Fruit fly (Drosophila melanogaster) whole organism, embryonic: Measurements from ENCODE around the gene Setx.

Experiments
- Bgb ChIP-seq: fragments of 200-800 bp; sonication (Bioruptor generic); IDR thresholded peaks from 2 replicates; pipeline ENCODE4 v1.3.6; 2022; ENCODE audit warnings: missing biosample characterization, missing genetic modification characterization; ENCODE audit not compliant: partially characterized antibody
- CG10267 ChIP-seq: fragments of 200-800 bp; sonication (Bioruptor generic); optimal IDR thresholded peaks from 2 replicates; lab custom pipeline; 2018; ENCODE audit warnings: missing biosample characterization, mild to moderate bottlenecking, missing genetic modification characterization, moderate library complexity
- CG10543 ChIP-seq: fragments of 200-800 bp; sonication (Bioruptor generic); optimal IDR thresholded peaks from 3 replicates; lab custom pipeline; 2017; ENCODE audit warnings: missing biosample characterization, mild to moderate bottlenecking, missing genetic modification characterization, moderate library complexity
- CG10979 ChIP-seq: fragments of 200-800 bp; sonication (Bioruptor generic); optimal IDR thresholded peaks from 2 replicates; lab custom pipeline; 2018; ENCODE audit warnings: missing biosample characterization, mild to moderate bottlenecking, missing genetic modification characterization, moderate library complexity
- CG11696 ChIP-seq: fragments of 200-800 bp; sonication (Bioruptor generic); IDR thresholded peaks from 2 replicates; pipeline ENCODE4 v1.3.6; 2022; ENCODE audit warnings: missing biosample characterization, missing genetic modification characterization
- CG11723 ChIP-seq: fragments of 200-800 bp; sonication (Bioruptor generic); optimal IDR thresholded peaks from 2 replicates; lab custom pipeline; 2017; ENCODE audit warnings: missing biosample characterization, mild to moderate bottlenecking, missing genetic modification characterization
- CG12942 ChIP-seq: fragments of 200-800 bp; sonication (Bioruptor generic); optimal IDR thresholded peaks from 3 replicates; lab custom pipeline; 2016; ENCODE audit warnings: missing biosample characterization, missing genetic modification characterization
- CG13296 ChIP-seq: fragments of 200-800 bp; sonication (Bioruptor generic); optimal IDR thresholded peaks from 3 replicates; lab custom pipeline; 2018; ENCODE audit warnings: missing biosample characterization, mild to moderate bottlenecking, missing genetic modification characterization
- CG13424 ChIP-seq: fragments of 200-800 bp; sonication (Bioruptor generic); optimal IDR thresholded peaks from 2 replicates; lab custom pipeline; 2019; ENCODE audit warnings: missing biosample characterization, mild to moderate bottlenecking, missing genetic modification characterization, moderate library complexity
- CG15269 ChIP-seq: fragments of 200-800 bp; sonication (Bioruptor generic); optimal IDR thresholded peaks from 2 replicates; lab custom pipeline; 2018; ENCODE audit warnings: missing biosample characterization, mild to moderate bottlenecking, missing genetic modification characterization, moderate library complexity
- CG18011 ChIP-seq: fragments of 200-800 bp; sonication (Bioruptor generic); optimal IDR thresholded peaks from 2 replicates; lab custom pipeline; 2017; ENCODE audit warnings: missing biosample characterization, missing genetic modification characterization, mild to moderate bottlenecking, moderate library complexity, missing genotype
- CG3163 ChIP-seq: fragments of 200-800 bp; sonication (Bioruptor generic); optimal IDR thresholded peaks from 3 replicates; lab custom pipeline; 2016; ENCODE audit warnings: missing biosample characterization, missing genetic modification characterization
- CG32532 ChIP-seq: fragments of 200-800 bp; sonication (Bioruptor generic); IDR thresholded peaks from 2 replicates; pipeline ENCODE4 v1.3.6; 2022; ENCODE audit warnings: missing biosample characterization, missing genetic modification characterization
- CG32772 ChIP-seq: fragments of 200-800 bp; sonication (Bioruptor generic); IDR thresholded peaks from 2 replicates; pipeline ENCODE4 v1.3.6; 2022; ENCODE audit warnings: missing biosample characterization, missing genetic modification characterization
- CG3407 ChIP-seq: fragments of 200-800 bp; sonication (Bioruptor generic); optimal IDR thresholded peaks from 2 replicates; lab custom pipeline; 2018; ENCODE audit warnings: missing biosample characterization, mild to moderate bottlenecking, missing genetic modification characterization
- CG34224 ChIP-seq: fragments of 200-800 bp; sonication (Bioruptor generic); IDR thresholded peaks from 3 replicates; pipeline ENCODE4 v1.3.6; 2022; ENCODE audit warnings: missing biosample characterization, missing genetic modification characterization; ENCODE audit not compliant: partially characterized antibody
- CG5953 ChIP-seq: fragments of 200-800 bp; sonication (Bioruptor generic); IDR thresholded peaks from 2 replicates; pipeline ENCODE4 v1.3.6; 2022; ENCODE audit warnings: missing biosample characterization, missing genetic modification characterization
- CG6854 ChIP-seq: fragments of 200-800 bp; sonication (Bioruptor generic); optimal IDR thresholded peaks from 3 replicates; lab custom pipeline; 2017; ENCODE audit warnings: missing biosample characterization, mild to moderate bottlenecking, missing genetic modification characterization
- CG7357 ChIP-seq: fragments of 200-800 bp; sonication (Bioruptor generic); IDR thresholded peaks from 3 replicates; pipeline ENCODE4 v1.3.6; 2022; ENCODE audit warnings: missing biosample characterization, missing genetic modification characterization
- CG8388 ChIP-seq: fragments of 200-800 bp; sonication (Bioruptor generic); optimal IDR thresholded peaks from 2 replicates; lab custom pipeline; 2019; ENCODE audit warnings: missing biosample characterization, mild to moderate bottlenecking, missing genetic modification characterization, moderate library complexity
- CG8478 ChIP-seq: fragments of >200 bp; optimal IDR thresholded peaks from 2 replicates; lab custom pipeline; 2018
- CoRest ChIP-seq: fragments of 200-800 bp; sonication (Bioruptor generic); optimal IDR thresholded peaks from 3 replicates; lab custom pipeline; 2018; ENCODE audit warnings: missing biosample characterization, mild to moderate bottlenecking, missing genetic modification characterization, moderate library complexity
- CrebB ChIP-seq: fragments of 200-800 bp; sonication (Bioruptor generic); optimal IDR thresholded peaks from 3 replicates; lab custom pipeline; 2018; ENCODE audit warnings: missing biosample characterization, mild to moderate bottlenecking, missing genetic modification characterization
- Ets65A ChIP-seq: fragments of 200-800 bp; sonication (Bioruptor generic); peaks from one replicate; lab custom pipeline; 2016; ENCODE audit warnings: missing biosample characterization, missing genetic modification characterization
- Gug ChIP-seq: fragments of 200-800 bp; sonication (Bioruptor generic); IDR thresholded peaks from 4 replicates; pipeline ENCODE4 v1.3.6; 2022; ENCODE audit warnings: missing biosample characterization, missing genetic modification characterization
- H15 ChIP-seq: fragments of 200-800 bp; sonication (Bioruptor generic); IDR thresholded peaks from 3 replicates; pipeline ENCODE4 v1.3.6; 2022; ENCODE audit warnings: missing biosample characterization, missing genetic modification characterization
- HLHmδ ChIP-seq: fragments of 200-800 bp; sonication (Bioruptor generic); optimal IDR thresholded peaks from 2 replicates; lab custom pipeline; 2018; ENCODE audit warnings: missing biosample characterization, mild to moderate bottlenecking, missing genetic modification characterization, moderate library complexity
- Hey ChIP-seq: fragments of 200-800 bp; sonication (Bioruptor generic); optimal IDR thresholded peaks from 3 replicates; lab custom pipeline; 2018; ENCODE audit warnings: missing biosample characterization, mild to moderate bottlenecking, missing genetic modification characterization
- Med ChIP-seq: fragments of 200-800 bp; sonication (Bioruptor generic); peaks from one replicate; lab custom pipeline; 2016; ENCODE audit warnings: missing biosample characterization, missing genetic modification characterization, mild to moderate bottlenecking, inconsistent platforms, moderate library complexity
- Pdp1 ChIP-seq, 2 experiments: fragments of 200-800 bp; sonication (Bioruptor generic); optimal IDR thresholded peaks; 3 replicates each; lab custom pipeline; 2016; ENCODE audit warnings: missing biosample characterization in 2 of 2, missing genetic modification characterization in 2 of 2, mild to moderate bottlenecking in 1 of 2, moderate library complexity in 1 of 2
- aop ChIP-seq: fragments of 200-800 bp; sonication (Bioruptor generic); IDR thresholded peaks from 2 replicates; pipeline ENCODE4 v1.3.6; 2022; ENCODE audit warnings: missing biosample characterization, missing genetic modification characterization
- ara ChIP-seq: fragments of 200-800 bp; sonication (Bioruptor generic); IDR thresholded peaks from 2 replicates; pipeline ENCODE4 v1.3.6; 2022; ENCODE audit warnings: missing biosample characterization, missing genetic modification characterization
- bowl ChIP-seq: fragments of 200-800 bp; sonication (Bioruptor generic); IDR thresholded peaks from 2 replicates; pipeline ENCODE4 v1.3.6; 2022; ENCODE audit warnings: missing biosample characterization, missing genetic modification characterization
- cg ChIP-seq: fragments of 200-800 bp; sonication (Bioruptor generic); optimal IDR thresholded peaks from 3 replicates; lab custom pipeline; 2019; ENCODE audit warnings: missing biosample characterization, mild to moderate bottlenecking, missing genetic modification characterization, moderate library complexity
- crol ChIP-seq: fragments of 200-800 bp; sonication (Bioruptor generic); IDR thresholded peaks from 2 replicates; pipeline ENCODE4 v1.3.6; 2022; ENCODE audit warnings: missing biosample characterization, missing genetic modification characterization
- dpn ChIP-seq, 2 experiments: fragments of 200-800 bp; sonication (Bioruptor generic); optimal IDR thresholded peaks; 3 replicates each; lab custom pipeline; 2016; ENCODE audit warnings: missing biosample characterization in 2 of 2, missing genetic modification characterization in 2 of 2
- fru ChIP-seq: fragments of >200 bp; optimal IDR thresholded peaks from 2 replicates; lab custom pipeline; 2017
- kay ChIP-seq: fragments of 200-800 bp; sonication (Bioruptor generic); optimal IDR thresholded peaks from 2 replicates; lab custom pipeline; 2016; ENCODE audit warnings: missing biosample characterization, missing genetic modification characterization
- lmd ChIP-seq: fragments of 200-800 bp; sonication (Bioruptor generic); IDR thresholded peaks from 2 replicates; pipeline ENCODE4 v1.3.6; 2022; ENCODE audit warnings: missing biosample characterization, missing genetic modification characterization
- oc ChIP-seq: fragments of 200-800 bp; sonication (Bioruptor generic); optimal IDR thresholded peaks from 2 replicates; lab custom pipeline; 2018; ENCODE audit warnings: missing biosample characterization, mild to moderate bottlenecking, missing genetic modification characterization, moderate library complexity
- onecut ChIP-seq: fragments of 200-800 bp; sonication (Bioruptor generic); IDR thresholded peaks from 2 replicates; pipeline ENCODE4 v1.3.6; 2022; ENCODE audit warnings: missing biosample characterization, missing genetic modification characterization
- otp ChIP-seq: fragments of 200-800 bp; sonication (Bioruptor generic); IDR thresholded peaks from 3 replicates; pipeline ENCODE4, ENCODE4 v1.3.6; 2022; ENCODE audit warnings: missing biosample characterization, missing genetic modification characterization
- pfk ChIP-seq: fragments of 200-800 bp; sonication (Bioruptor generic); optimal IDR thresholded peaks from 2 replicates; lab custom pipeline; 2018; ENCODE audit warnings: missing biosample characterization, mild to moderate bottlenecking, missing genetic modification characterization, moderate library complexity
- row ChIP-seq: fragments of 200-800 bp; sonication (Bioruptor generic); IDR thresholded peaks from 3 replicates; pipeline ENCODE4 v1.3.6; 2022; ENCODE audit warnings: missing biosample characterization, missing genetic modification characterization
- scrt ChIP-seq: fragments of 200-800 bp; sonication (Bioruptor generic); optimal IDR thresholded peaks from 2 replicates; lab custom pipeline; 2018; ENCODE audit warnings: missing biosample characterization, mild to moderate bottlenecking, missing genetic modification characterization, moderate library complexity
- sd ChIP-seq: fragments of 200-800 bp; sonication (Bioruptor generic); optimal IDR thresholded peaks from 3 replicates; lab custom pipeline; 2018; ENCODE audit warnings: missing biosample characterization, mild to moderate bottlenecking, missing genetic modification characterization, moderate library complexity
- sens ChIP-seq: fragments of 200-800 bp; sonication (Bioruptor generic); peaks from one replicate; lab custom pipeline; 2016; ENCODE audit warnings: missing biosample characterization, missing genetic modification characterization
- slbo ChIP-seq: fragments of 200-800 bp; sonication (Bioruptor generic); IDR thresholded peaks from 2 replicates; pipeline ENCODE4 v1.3.6; 2022; ENCODE audit warnings: missing biosample characterization, missing genetic modification characterization
- sr ChIP-seq: fragments of 200-800 bp; sonication (Bioruptor generic); IDR thresholded peaks from 3 replicates; pipeline ENCODE4 v1.3.6; 2022; ENCODE audit warnings: missing biosample characterization, missing genetic modification characterization
- trem ChIP-seq: fragments of 200-800 bp; optimal IDR thresholded peaks from 3 replicates; lab custom pipeline; 2019; ENCODE audit warnings: missing biosample characterization, mild to moderate bottlenecking, missing genetic modification characterization, moderate library complexity
- tx ChIP-seq: fragments of 200-800 bp; sonication (Bioruptor generic); optimal IDR thresholded peaks from 2 replicates; lab custom pipeline; 2016; ENCODE audit warnings: missing biosample characterization, missing genetic modification characterization
- zen ChIP-seq: fragments of 200-800 bp; sonication (Bioruptor generic); optimal IDR thresholded peaks from 3 replicates; lab custom pipeline; 2018; ENCODE audit warnings: missing biosample characterization, mild to moderate bottlenecking, missing genetic modification characterization, moderate library complexity

The Setx gene

DNA sequence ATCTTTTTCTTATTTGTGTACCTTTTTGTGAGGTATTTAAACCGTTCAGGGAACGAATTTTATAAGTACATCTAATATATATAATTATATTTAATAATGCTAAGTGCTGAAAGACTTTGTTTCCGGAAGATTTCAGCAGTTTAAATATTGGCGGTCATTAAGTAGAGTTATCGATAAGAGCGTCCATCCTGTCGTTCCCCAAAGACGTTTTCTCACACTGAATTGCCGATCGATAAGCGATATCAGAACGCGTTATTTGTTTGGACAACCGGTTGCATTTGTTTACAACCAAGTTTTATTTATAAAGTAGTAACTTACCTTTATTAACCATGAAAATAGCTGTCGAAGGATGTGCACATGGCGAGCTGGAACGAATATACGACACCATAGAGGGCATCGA lies 15.7 kb downstream of the Setx start, which contains the start of gene ldbr (continued):
- TF ChIP-seq tx (GFP tag; lab: Kevin White, UChicago) (no peak), CG32532 (no peak), CG13296 (GFP tag; lab: Kevin White, UChicago) (peak; percentile 14), sd (tag; lab: Kevin White, UChicago) (no peak), row (GFP tag; lab: Robert Waterston, UW) (no peak), CG12942 (GFP tag; lab: Kevin White, UChicago) (no peak), ara (GFP tag; lab: Robert Waterston, UW) (no peak), dpn (GFP tag; optimal IDR thresholded peaks at IDR 0.05; lab: Kevin White, UChicago) (no peak), CG8388 (GFP tag; lab: Kevin White, UChicago) (no peak), oc (tag; lab: Kevin White, UChicago) (no peak), CG11696 (GFP tag; lab: Robert Waterston, UW) (no peak), CG3407 (GFP tag; lab: Kevin White, UChicago) (no peak), sr (GFP tag; lab: Robert Waterston, UW) (no peak), trem (tag; lab: Kevin White, UChicago) (peak; percentile 49), CG6854 (no peak), HLHmδ (GFP tag; lab: Kevin White, UChicago) (no peak), CG32772 (no peak), CG5953 (GFP tag; lab: Robert Waterston, UW) (no peak), CoRest (peak; percentile 2), Bgb (peak; percentile 56), CG15269 (no peak), zen (peak; percentile 20), sens (GFP tag; lab: Kevin White, UChicago) (no peak), CG11723 (GFP tag; lab: Kevin White, UChicago) (no peak), CG13424 (tag; lab: Kevin White, UChicago) (peak; percentile 3), CrebB (tag; lab: Kevin White, UChicago) (peak; percentile 39), CG8478 (lab: Kevin White, UChicago) (no peak), aop (GFP tag; lab: Robert Waterston, UW) (no peak), bowl (GFP tag; lab: Robert Waterston, UW) (no peak), pfk (peak; percentile 25), lmd (no peak), cg (GFP tag; lab: Kevin White, UChicago) (no peak), Hey (tag; lab: Kevin White, UChicago) (no peak), CG18011 (no peak), onecut (GFP tag; lab: Robert Waterston, UW) (peak; percentile 72)
- TF ChIP-seq, all 482 proteins: peak for 72

DNA sequence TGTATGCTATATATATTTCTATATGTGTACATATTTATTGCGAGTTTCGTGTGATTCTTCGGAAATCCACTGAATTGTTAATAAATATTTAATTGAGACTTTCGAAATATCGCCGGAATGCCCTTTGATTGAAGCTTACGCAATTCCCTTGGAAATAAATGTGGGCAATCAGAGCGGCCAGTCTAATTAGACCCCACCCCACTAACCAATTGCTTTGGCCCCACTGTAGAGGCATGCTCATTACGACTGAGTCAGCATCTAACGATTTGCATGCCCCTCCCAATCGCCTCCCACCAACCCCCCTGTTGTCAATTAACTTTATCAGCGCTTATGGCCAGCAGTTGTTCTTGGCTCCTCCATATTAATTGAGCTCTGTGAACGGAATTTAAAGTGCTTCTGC lies 20.5 kb downstream of the Setx start:
- TF ChIP-seq Med (GFP tag; lab: Kevin White, UChicago) (peak; percentile 74), CG7357 (GFP tag; lab: Robert Waterston, UW) (0 out of 3 replicates have a peak, but pooled peaks have one; percentile 10), Ets65A (peak; percentile 13), trem (tag; lab: Kevin White, UChicago) (no peak), row (GFP tag; lab: Robert Waterston, UW) (0 out of 3 replicates have a peak, but pooled peaks have one; percentile 19), CG10543 (GFP tag; lab: Kevin White, UChicago) (peak; percentile 18), sens (GFP tag; lab: Kevin White, UChicago) (peak; percentile 73), Gug (GFP tag; lab: Robert Waterston, UW) (0 out of 4 replicates have a peak, but pooled peaks have one; percentile 15), CG3163 (GFP tag; lab: Kevin White, UChicago) (no peak), Bgb (peak; percentile 43), kay (GFP tag; lab: Kevin White, UChicago) (peak; percentile 47), fru (no peak), CG10979 (no peak), CG34224 (GFP tag; lab: Robert Waterston, UW) (0 out of 3 replicates have a peak, but pooled peaks have one; percentile 12), H15 (GFP tag; lab: Robert Waterston, UW) (no peak), Pdp1 (GFP tag; optimal IDR thresholded peaks at IDR 0.05; lab: Kevin White, UChicago) (peak in 1 of 2 experiments; percentile 76), slbo (GFP tag; lab: Robert Waterston, UW) (peak; percentile 48; the same call in 1 of the 2 replicates), CG10267 (tag; lab: Kevin White, UChicago) (no peak), crol (GFP tag; lab: Robert Waterston, UW) (peak; percentile 27), dpn (GFP tag; optimal IDR thresholded peaks at IDR 0.05; lab: Kevin White, UChicago) (no peak), scrt (GFP tag; lab: Kevin White, UChicago) (no peak), otp (GFP tag; lab: Robert Waterston, UW) (0 out of 3 replicates have a peak, but pooled peaks have one; percentile 12)
